Worm (Caenorhabditis elegans) whole organism, L4 larva: ENCODE data around the gene tbc-17.

Experiments used
- D1046.2 ChIP-seq: fragments of 200-800 bp; sonication (Bioruptor generic); IDR thresholded peaks from 2 replicates; pipeline ENCODE4 v1.3.6; 2022; ENCODE audit warnings: missing genetic modification characterization, missing compliant biosample characterization
- F10B5.3 ChIP-seq: sonication (generic microtip); optimal IDR thresholded peaks from 2 replicates; lab custom pipeline; 2016; ENCODE audit warnings: mild to moderate bottlenecking, missing genetic modification characterization, missing compliant biosample characterization
- F26F4.8 ChIP-seq: fragments of 200-800 bp; sonication (Bioruptor generic); conservative IDR thresholded peaks from 2 replicates; pipeline ENCODE4 v1.3.6; 2022; ENCODE audit warnings: missing genetic modification characterization, missing compliant biosample characterization
- F37D6.2 ChIP-seq: sonication (generic microtip); optimal IDR thresholded peaks from 2 replicates; lab custom pipeline; 2016; ENCODE audit warnings: mild to moderate bottlenecking, missing genetic modification characterization, missing compliant biosample characterization
- F44E2.7 ChIP-seq: fragments of 200-800 bp; sonication (Bioruptor generic); IDR thresholded peaks from 2 replicates; pipeline ENCODE4 v2.1.2; 2022; ENCODE audit warnings: missing genetic modification characterization, missing compliant biosample characterization
- F49E8.2 ChIP-seq: sonication (generic microtip); optimal IDR thresholded peaks from 2 replicates; lab custom pipeline; 2016; ENCODE audit warnings: missing compliant biosample characterization, mild to moderate bottlenecking, missing genetic modification characterization, borderline replicate concordance
- R02D3.7 ChIP-seq: fragments of 150-350 bp; sonication (generic microtip); optimal IDR thresholded peaks from 3 replicates; lab custom pipeline; 2014; ENCODE audit warnings: missing biosample characterization, missing genetic modification characterization
- Y75B8A.6 ChIP-seq: fragments of 200-800 bp; sonication (Bioruptor generic); IDR thresholded peaks from 2 replicates; pipeline ENCODE4 v1.3.6; 2022; ENCODE audit warnings: missing genetic modification reagents, missing genetic modification characterization, missing compliant biosample characterization
- aha-1 ChIP-seq: fragments of 150-350 bp; peaks from one replicate; lab custom pipeline; 2014; ENCODE audit warnings: missing biosample characterization, missing genetic modification characterization
- ama-1 ChIP-seq: fragments of 150-350 bp; optimal IDR thresholded peaks from 2 replicates; lab custom pipeline; 2014; ENCODE audit warnings: inconsistent platforms, mixed read lengths
- ceh-62 ChIP-seq: sonication (generic microtip); optimal IDR thresholded peaks from 2 replicates; lab custom pipeline; 2017; ENCODE audit warnings: missing biosample characterization, missing genetic modification characterization
- ceh-82 ChIP-seq: sonication (generic microtip); optimal IDR thresholded peaks from 2 replicates; lab custom pipeline; 2017; ENCODE audit warnings: missing biosample characterization, missing genetic modification characterization
- ces-1 ChIP-seq: fragments of 150-350 bp; sonication (generic microtip); optimal IDR thresholded peaks from 4 replicates; lab custom pipeline; 2014; ENCODE audit warnings: missing biosample characterization, missing genetic modification reagents, missing genetic modification characterization
- ctbp-1 ChIP-seq: fragments of 200-800 bp; sonication (Bioruptor generic); IDR thresholded peaks from 2 replicates; pipeline ENCODE4 v1.3.6; 2022; ENCODE audit warnings: missing genetic modification reagents, missing genetic modification characterization, missing compliant biosample characterization
- daf-12 ChIP-seq: fragments of 150-350 bp; optimal IDR thresholded peaks from 2 replicates; lab custom pipeline; 2014; ENCODE audit warnings: missing biosample characterization, missing genetic modification reagents, missing genetic modification characterization
- daf-19 ChIP-seq: fragments of 200-800 bp; sonication (Bioruptor generic); conservative IDR thresholded peaks from 2 replicates; pipeline ENCODE4 v1.3.6; 2022; ENCODE audit warnings: missing genetic modification characterization, missing compliant biosample characterization
- daf-8 ChIP-seq: fragments of 200-800 bp; sonication (Bioruptor generic); IDR thresholded peaks from 2 replicates; pipeline ENCODE4 v1.3.6; 2022; ENCODE audit warnings: missing genetic modification characterization, missing compliant biosample characterization
- dmd-6 ChIP-seq: fragments of 200-800 bp; sonication (Bioruptor generic); IDR thresholded peaks from 2 replicates; pipeline ENCODE4 v1.3.6; 2022; ENCODE audit warnings: missing genetic modification reagents, missing genetic modification characterization, missing compliant biosample characterization
- dmd-8 ChIP-seq: fragments of 200-800 bp; sonication (Bioruptor generic); IDR thresholded peaks from 2 replicates; pipeline ENCODE4 v1.3.6; 2022; ENCODE audit warnings: missing genetic modification characterization, missing compliant biosample characterization
- dpl-1 ChIP-seq: fragments of 150-350 bp; optimal IDR thresholded peaks from 2 replicates; lab custom pipeline; 2014; ENCODE audit warnings: missing biosample characterization, missing genetic modification reagents, missing genetic modification characterization
- duxl-1 ChIP-seq: sonication (generic microtip); optimal IDR thresholded peaks from 2 replicates; lab custom pipeline; 2016; ENCODE audit warnings: mild to moderate bottlenecking, missing genetic modification characterization, moderate library complexity, missing compliant biosample characterization; ENCODE audit not compliant: poor library complexity
- egl-43 ChIP-seq: fragments of 200-800 bp; sonication (Bioruptor generic); IDR thresholded peaks from 2 replicates; pipeline ENCODE4 v1.3.6; 2022; ENCODE audit warnings: missing genetic modification reagents, missing genetic modification characterization, missing compliant biosample characterization
- fkh-10 ChIP-seq: fragments of 150-350 bp; optimal IDR thresholded peaks from 2 replicates; lab custom pipeline; 2014; ENCODE audit warnings: missing biosample characterization, missing genetic modification reagents, missing genetic modification characterization
- fos-1 ChIP-seq: fragments of 150-350 bp; optimal IDR thresholded peaks from 2 replicates; lab custom pipeline; 2014; ENCODE audit warnings: missing biosample characterization, missing genetic modification characterization
- hlh-30 ChIP-seq: sonication (generic microtip); optimal IDR thresholded peaks from 2 replicates; lab custom pipeline; 2017; ENCODE audit warnings: antibody characterized with exemption, mild to moderate bottlenecking, missing genetic modification characterization, missing compliant biosample characterization; ENCODE audit not compliant: insufficient read depth
- hmg-1.1 ChIP-seq: fragments of 200-800 bp; sonication (Bioruptor generic); IDR thresholded peaks from 2 replicates; pipeline ENCODE4 v1.3.6; 2022; ENCODE audit warnings: missing genetic modification reagents, missing genetic modification characterization, missing compliant biosample characterization
- lim-7 ChIP-seq: fragments of 200-800 bp; sonication (Bioruptor generic); IDR thresholded peaks from 2 replicates; pipeline ENCODE4 v1.3.6; 2022; ENCODE audit warnings: missing genetic modification characterization, missing compliant biosample characterization
- lin-1 ChIP-seq: fragments of 200-800 bp; sonication (Bioruptor generic); IDR thresholded peaks from 2 replicates; pipeline ENCODE4 v1.3.6; 2022; ENCODE audit warnings: missing genetic modification reagents, missing genetic modification characterization, missing compliant biosample characterization
- lin-15B ChIP-seq: fragments of 150-350 bp; sonication (generic microtip); optimal IDR thresholded peaks from 3 replicates; lab custom pipeline; 2014; ENCODE audit warnings: missing biosample characterization, missing genetic modification characterization
- lin-38 ChIP-seq: fragments of 200-800 bp; sonication (Bioruptor generic); IDR thresholded peaks from 2 replicates; pipeline ENCODE4 v1.3.6; 2022; ENCODE audit warnings: missing genetic modification reagents, missing genetic modification characterization, missing compliant biosample characterization
- madf-5 ChIP-seq, 2 experiments: fragments of 200-800 bp; sonication (Bioruptor generic); IDR thresholded peaks; 2 replicates each; pipeline ENCODE4 v1.3.6; 2022; ENCODE audit warnings: missing compliant biosample characterization in 2 of 2, missing genetic modification characterization in 2 of 2
- mdl-1 ChIP-seq, 2 experiments: fragments of 150-350 bp in 1 of 2; sonication (generic microtip) in 1 of 2; optimal IDR thresholded peaks; 2 replicates each; lab custom pipeline; 2014 to 2017; ENCODE audit warnings: missing biosample characterization in 2 of 2, missing genetic modification characterization in 2 of 2
- mxl-2 ChIP-seq: fragments of 200-800 bp; sonication (Bioruptor generic); conservative IDR thresholded peaks from 2 replicates; pipeline ENCODE4 v1.3.6; 2022; ENCODE audit warnings: missing genetic modification reagents, missing genetic modification characterization, missing compliant biosample characterization
- nhr-10 ChIP-seq: fragments of 150-350 bp; optimal IDR thresholded peaks from 2 replicates; lab custom pipeline; 2014; ENCODE audit warnings: missing biosample characterization, missing genetic modification characterization
- nhr-102 ChIP-seq: sonication (generic microtip); optimal IDR thresholded peaks from 2 replicates; lab custom pipeline; 2016; ENCODE audit warnings: mild to moderate bottlenecking, missing genetic modification characterization, moderate library complexity, missing compliant biosample characterization
- nhr-28 ChIP-seq: fragments of 150-350 bp; optimal IDR thresholded peaks from 2 replicates; lab custom pipeline; 2014; ENCODE audit warnings: missing biosample characterization, missing genetic modification characterization
- sdz-12 ChIP-seq: fragments of 200-800 bp; sonication (Bioruptor generic); optimal IDR thresholded peaks from 2 replicates; lab custom pipeline; 2018; ENCODE audit warnings: mild to moderate bottlenecking, missing genetic modification characterization, missing compliant biosample characterization
- set-16 ChIP-seq: fragments of 200-800 bp; sonication (Bioruptor generic); IDR thresholded peaks from 2 replicates; pipeline ENCODE4 v1.3.6; 2022; ENCODE audit warnings: missing genetic modification reagents, missing genetic modification characterization, missing compliant biosample characterization
- spr-1 ChIP-seq: sonication (generic microtip); optimal IDR thresholded peaks from 2 replicates; lab custom pipeline; 2016; ENCODE audit warnings: mild to moderate bottlenecking, missing genetic modification characterization, missing compliant biosample characterization
- unc-130 ChIP-seq: sonication (generic microtip); optimal IDR thresholded peaks from 2 replicates; lab custom pipeline; 2016; ENCODE audit warnings: missing genetic modification reagents, missing genetic modification characterization, missing compliant biosample characterization
- unc-39 ChIP-seq: sonication (generic microtip); optimal IDR thresholded peaks from 2 replicates; lab custom pipeline; 2017; ENCODE audit warnings: missing biosample characterization, missing genetic modification characterization
- unc-62 ChIP-seq, 3 experiments: fragments of 150-350 bp in 1 of 3; sonication (generic microtip); optimal IDR thresholded peaks in 2 of 3; peaks in 1 of 3; 1 replicate in 1 of 3; 2 replicates in 2 of 3; lab custom pipeline; 2014 to 2017; ENCODE audit warnings: missing biosample characterization in 3 of 3, missing genetic modification characterization in 3 of 3, missing genetic modification reagents in 3 of 3, missing genotype in 1 of 3
- vab-7 ChIP-seq: fragments of 200-800 bp; sonication (Bioruptor generic); IDR thresholded peaks from 2 replicates; pipeline ENCODE4 v1.3.6; 2022; ENCODE audit warnings: missing genetic modification reagents, missing genetic modification characterization, missing compliant biosample characterization
- zag-1 ChIP-seq: fragments of 150-350 bp; optimal IDR thresholded peaks from 2 replicates; lab custom pipeline; 2014; ENCODE audit warnings: missing biosample characterization, missing genetic modification characterization
- zfp-2 ChIP-seq: sonication (generic microtip); optimal IDR thresholded peaks from 2 replicates; lab custom pipeline; 2016; ENCODE audit warnings: mild to moderate bottlenecking, missing genetic modification characterization, missing compliant biosample characterization
- zip-2 ChIP-seq: fragments of 150-350 bp; optimal IDR thresholded peaks from 2 replicates; lab custom pipeline; 2014; ENCODE audit warnings: missing biosample characterization, missing genetic modification characterization

Gene tbc-17

ce11 chrII:12736579-12736978, 42.4 kb downstream of the tbc-17 start, which contains the start of gene snrp-200 (continued):
- TF ChIP-seq ama-1 (no peak), daf-12 (no peak), set-16 (GFP tag; lab: Robert Waterston, UW) (peak; percentile 74), F10B5.3 (no peak), ctbp-1 (GFP tag; lab: Robert Waterston, UW) (0 out of 2 replicates have a peak, but pooled peaks have one; percentile 42), dmd-8 (GFP tag; lab: Robert Waterston, UW) (no peak), unc-130 (GFP tag; lab: Kevin White, UChicago) (no peak), lin-1 (GFP tag; lab: Robert Waterston, UW) (peak; percentile 26; the same call in 1 of the 2 replicates), vab-7 (GFP tag; lab: Robert Waterston, UW) (no peak), unc-62 (GFP tag; optimal IDR thresholded peaks at IDR 0.05 in 1 of 2; lab: Kevin White, UChicago) (no peak), unc-62 (tag; optimal IDR thresholded peaks at IDR 0.05; lab: Kevin White, UChicago) (no peak), D1046.2 (GFP tag; lab: Robert Waterston, UW) (0 out of 2 replicates have a peak, but pooled peaks have one; percentile 22)

ce11 chrII:12738284-12739201, 44.3 kb downstream of the tbc-17 start, which contains the start of gene pisy-1:
pisy-1 (minus strand) TSS chrII:12738334.
- TF ChIP-seq R02D3.7 (tag; lab: Kevin White, UChicago) (no peak), set-16 (GFP tag; lab: Robert Waterston, UW) (no peak), F49E8.2 (tag; lab: Kevin White, UChicago) (no peak), spr-1 (no peak), fkh-10 (GFP tag; lab: Kevin White, UChicago) (no peak), unc-39 (no peak), ceh-62 (no peak), unc-130 (GFP tag; lab: Kevin White, UChicago) (no peak), zip-2 (no peak), dpl-1 (peak; percentile 84), ceh-82 (tag; lab: Kevin White, UChicago) (no peak), egl-43 (GFP tag; lab: Robert Waterston, UW) (no peak), dmd-6 (GFP tag; lab: Robert Waterston, UW) (0 out of 2 replicates have a peak, but pooled peaks have one; percentile 9), hlh-30 (tag; lab: Kevin White, UChicago) (peak; percentile 90), unc-62 (GFP tag; optimal IDR thresholded peaks at IDR 0.05 in 1 of 2; lab: Kevin White, UChicago) (peak in 1 of 2 experiments; percentile 2), unc-62 (tag; optimal IDR thresholded peaks at IDR 0.05; lab: Kevin White, UChicago) (no peak), mxl-2 (no peak), nhr-10 (tag; lab: Kevin White, UChicago) (no peak), F37D6.2 (tag; lab: Kevin White, UChicago) (no peak), daf-19 (no peak), ces-1 (GFP tag; lab: Kevin White, UChicago) (no peak), daf-12 (no peak), lin-15B (tag; lab: Kevin White, UChicago) (no peak), F44E2.7 (GFP tag; lab: Robert Waterston, UW) (no peak), madf-5 (GFP tag; IDR thresholded peaks at IDR 0.05; lab: Robert Waterston, UW) (no peak), hmg-1.1 (GFP tag; lab: Robert Waterston, UW) (no peak), F26F4.8 (GFP tag; lab: Robert Waterston, UW) (no peak), daf-8 (GFP tag; lab: Robert Waterston, UW) (no peak), mdl-1 (tag; optimal IDR thresholded peaks at IDR 0.05; lab: Kevin White, UChicago) (peak in 1 of 2 experiments; percentile 60), nhr-28 (tag; lab: Kevin White, UChicago) (peak; percentile 40), ama-1 (peak; percentile 8), F10B5.3 (no peak), zfp-2 (tag; lab: Kevin White, UChicago) (no peak), lim-7 (GFP tag; lab: Robert Waterston, UW) (no peak), aha-1 (tag; lab: Kevin White, UChicago) (peak; percentile 95), lin-38 (GFP tag; lab: Robert Waterston, UW) (peak; percentile 32), zag-1 (tag; lab: Kevin White, UChicago) (no peak), duxl-1 (tag; lab: Kevin White, UChicago) (no peak), nhr-102 (tag; lab: Kevin White, UChicago) (no peak), fos-1 (tag; lab: Kevin White, UChicago) (no peak), Y75B8A.6 (GFP tag; lab: Robert Waterston, UW) (no peak), sdz-12 (GFP tag; lab: Kevin White, UChicago) (no peak)
